Fruit fly (Drosophila melanogaster) whole organism, wandering third instar larva: ENCODE data around the gene Gabat.

Experiments
- Hr78 ChIP-seq: fragments of >200 bp; optimal IDR thresholded peaks from 2 replicates; lab custom pipeline; 2017; ENCODE audit warnings: missing biosample characterization, missing genetic modification characterization
- Sp1 ChIP-seq: fragments of 200-800 bp; sonication (Bioruptor generic); optimal IDR thresholded peaks from 3 replicates; lab custom pipeline; 2019; ENCODE audit warnings: missing biosample characterization, mild to moderate bottlenecking, missing genetic modification characterization, moderate library complexity
- brk ChIP-seq: fragments of 200-800 bp; sonication (Bioruptor generic); optimal IDR thresholded peaks from 2 replicates; lab custom pipeline; 2016; ENCODE audit warnings: missing biosample characterization, mild to moderate bottlenecking, missing genetic modification characterization
- jim ChIP-seq: fragments of 175-275, 200-325 bp; sonication (Bioruptor generic); optimal IDR thresholded peaks from 2 replicates; lab custom pipeline; 2016; ENCODE audit warnings: missing biosample characterization, mild to moderate bottlenecking, missing genetic modification characterization
- pan ChIP-seq: fragments of >200 bp; optimal IDR thresholded peaks from 2 replicates; lab custom pipeline; 2017
- sv ChIP-seq: fragments of 200-800 bp; sonication (Bioruptor generic); optimal IDR thresholded peaks from 3 replicates; lab custom pipeline; 2016; ENCODE audit warnings: missing biosample characterization, missing genetic modification characterization

- TF ChIP-seq Sp1 (GFP tag; lab: Kevin White, UChicago): no peak
- no peak for TF ChIP-seq Hr78 (GFP tag; lab: Kevin White, UChicago)
- TF ChIP-seq sv (GFP tag; lab: Kevin White, UChicago): no peak
- no peak for TF ChIP-seq pan (lab: Kevin White, UChicago)
- no peak for TF ChIP-seq jim
- no peak for TF ChIP-seq brk
These were observed 27.2 kb upstream of the Gabat start, which contains the start of gene CG14183 for dm6 chr3L:20027735-20028134.
